Fruit fly (Drosophila melanogaster) whole organism, embryonic: ENCODE measurements around the gene CG7381.

Experiments used
- Bteb2 ChIP-seq: fragments of 200-800 bp; sonication (Bioruptor generic); optimal IDR thresholded peaks from 2 replicates; lab custom pipeline; 2016; ENCODE audit warnings: missing biosample characterization, missing genetic modification characterization
- CG10321 ChIP-seq: fragments of 200-800 bp; sonication (Bioruptor generic); IDR thresholded peaks from 2 replicates; pipeline ENCODE4 v1.3.6; 2022; ENCODE audit warnings: missing biosample characterization, missing genetic modification characterization
- CG10565 ChIP-seq: fragments of 200-800 bp; sonication (Bioruptor generic); optimal IDR thresholded peaks from 3 replicates; lab custom pipeline; 2016; ENCODE audit warnings: missing biosample characterization, mild to moderate bottlenecking, missing genetic modification characterization
- CG10979 ChIP-seq: fragments of 200-800 bp; sonication (Bioruptor generic); optimal IDR thresholded peaks from 2 replicates; lab custom pipeline; 2018; ENCODE audit warnings: missing biosample characterization, mild to moderate bottlenecking, missing genetic modification characterization, moderate library complexity
- CG11398 ChIP-seq: fragments of 200-800 bp; sonication (Bioruptor generic); optimal IDR thresholded peaks from 2 replicates; lab custom pipeline; 2016; ENCODE audit warnings: missing biosample characterization, missing genetic modification characterization
- CG13296 ChIP-seq: fragments of 200-800 bp; sonication (Bioruptor generic); optimal IDR thresholded peaks from 3 replicates; lab custom pipeline; 2018; ENCODE audit warnings: missing biosample characterization, mild to moderate bottlenecking, missing genetic modification characterization
- CG13775 ChIP-seq: fragments of 200-800 bp; sonication (Bioruptor generic); optimal IDR thresholded peaks from 3 replicates; lab custom pipeline; 2017; ENCODE audit warnings: missing biosample characterization, mild to moderate bottlenecking, missing genetic modification characterization
- CG15073 ChIP-seq: fragments of 200-800 bp; sonication (Bioruptor generic); optimal IDR thresholded peaks from 2 replicates; lab custom pipeline; 2016; ENCODE audit warnings: missing biosample characterization, missing genetic modification characterization
- CG17912 ChIP-seq: fragments of 200-800 bp; sonication (Bioruptor generic); optimal IDR thresholded peaks from 2 replicates; lab custom pipeline; 2018; ENCODE audit warnings: missing biosample characterization, mild to moderate bottlenecking, missing genetic modification characterization
- CG18262 ChIP-seq: fragments of 200-800 bp; optimal IDR thresholded peaks from 3 replicates; lab custom pipeline; 2019; ENCODE audit warnings: missing biosample characterization, mild to moderate bottlenecking, missing genetic modification characterization, moderate library complexity
- CG2116 ChIP-seq: fragments of 200-800 bp; sonication (Bioruptor generic); optimal IDR thresholded peaks from 3 replicates; lab custom pipeline; 2018; ENCODE audit warnings: missing biosample characterization, mild to moderate bottlenecking, missing genetic modification characterization
- CG2199 ChIP-seq: fragments of 200-800 bp; sonication (Bioruptor generic); IDR thresholded peaks from 3 replicates; pipeline ENCODE4 v1.3.6; 2022; ENCODE audit warnings: missing biosample characterization, missing genetic modification characterization
- CG2889 ChIP-seq: fragments of 200-800 bp; sonication (Bioruptor generic); IDR thresholded peaks from 3 replicates; pipeline ENCODE4 v1.3.6; 2022; ENCODE audit warnings: missing biosample characterization, missing genetic modification characterization
- CG4282 ChIP-seq: fragments of 200-800 bp; sonication (Bioruptor generic); optimal IDR thresholded peaks from 2 replicates; lab custom pipeline; 2016; ENCODE audit warnings: missing biosample characterization, missing genetic modification characterization
- CG43689 ChIP-seq: fragments of 200-800 bp; sonication (Bioruptor generic); IDR thresholded peaks from 2 replicates; pipeline ENCODE4 v1.3.6; 2022; ENCODE audit warnings: missing biosample characterization, missing genetic modification characterization
- CG4424 ChIP-seq: fragments of 200-800 bp; sonication (Bioruptor generic); optimal IDR thresholded peaks from 3 replicates; lab custom pipeline; 2016; ENCODE audit warnings: missing biosample characterization, missing genetic modification characterization
- CG4707 ChIP-seq: fragments of 200-800 bp; sonication (Bioruptor generic); optimal IDR thresholded peaks from 2 replicates; lab custom pipeline; 2018; ENCODE audit warnings: missing biosample characterization, mild to moderate bottlenecking, missing genetic modification characterization, moderate library complexity
- CG5245 ChIP-seq: fragments of 200-800 bp; sonication (Bioruptor generic); optimal IDR thresholded peaks from 3 replicates; lab custom pipeline; 2016; ENCODE audit warnings: missing biosample characterization, missing genetic modification characterization
- CG6254 ChIP-seq: fragments of 200-800 bp; sonication (Bioruptor generic); optimal IDR thresholded peaks from 3 replicates; lab custom pipeline; 2017; ENCODE audit warnings: mild to moderate bottlenecking, missing biosample characterization, missing genetic modification reagents, missing genetic modification characterization
- CG6654 ChIP-seq: fragments of 200-800 bp; sonication (Bioruptor generic); optimal IDR thresholded peaks from 2 replicates; lab custom pipeline; 2017; ENCODE audit warnings: missing biosample characterization, mild to moderate bottlenecking, missing genetic modification characterization
- CG6791 ChIP-seq: fragments of 200-800 bp; sonication (Bioruptor generic); IDR thresholded peaks from 3 replicates; pipeline ENCODE4 v1.3.6; 2022; ENCODE audit warnings: missing biosample characterization, missing genetic modification characterization; ENCODE audit not compliant: partially characterized antibody
- CG7556 ChIP-seq: fragments of 200-800 bp; sonication (Bioruptor generic); optimal IDR thresholded peaks from 2 replicates; lab custom pipeline; 2017; ENCODE audit warnings: missing biosample characterization, mild to moderate bottlenecking, missing genetic modification characterization
- CG9609 ChIP-seq: fragments of 200-800 bp; sonication (Bioruptor generic); optimal IDR thresholded peaks from 3 replicates; lab custom pipeline; 2016; ENCODE audit warnings: missing biosample characterization, missing genetic modification characterization
- CG9727 ChIP-seq: fragments of 200-800 bp; sonication (Bioruptor generic); optimal IDR thresholded peaks from 3 replicates; lab custom pipeline; 2017; ENCODE audit warnings: missing biosample characterization, mild to moderate bottlenecking, missing genetic modification characterization
- Fer1 ChIP-seq: fragments of 200-800 bp; sonication (Bioruptor generic); optimal IDR thresholded peaks from 2 replicates; lab custom pipeline; 2017; ENCODE audit warnings: missing biosample characterization, mild to moderate bottlenecking, missing genetic modification characterization
- Fer2 ChIP-seq: fragments of 200-800 bp; sonication (Bioruptor generic); optimal IDR thresholded peaks from 2 replicates; lab custom pipeline; 2018; ENCODE audit warnings: missing biosample characterization, mild to moderate bottlenecking, missing genetic modification characterization, moderate library complexity
- HmgZ ChIP-seq: fragments of 200-800 bp; sonication (Bioruptor generic); optimal IDR thresholded peaks from 2 replicates; lab custom pipeline; 2018; ENCODE audit warnings: missing biosample characterization, mild to moderate bottlenecking, missing genetic modification characterization
- Lpt ChIP-seq: fragments of >200 bp; optimal IDR thresholded peaks from 2 replicates; lab custom pipeline; 2018; ENCODE audit warnings: missing biosample characterization, missing genetic modification characterization
- Mes4 ChIP-seq: fragments of 200-800 bp; sonication (Bioruptor generic); optimal IDR thresholded peaks from 2 replicates; lab custom pipeline; 2016; ENCODE audit warnings: missing biosample characterization, missing genetic modification characterization
- Pdp1 ChIP-seq, 2 experiments: fragments of 200-800 bp; sonication (Bioruptor generic); optimal IDR thresholded peaks; 3 replicates each; lab custom pipeline; 2016; ENCODE audit warnings: missing biosample characterization in 2 of 2, missing genetic modification characterization in 2 of 2, mild to moderate bottlenecking in 1 of 2, moderate library complexity in 1 of 2
- Side ChIP-seq: fragments of 200-800 bp; sonication (Bioruptor generic); optimal IDR thresholded peaks from 2 replicates; lab custom pipeline; 2016; ENCODE audit warnings: missing biosample characterization, missing genetic modification characterization
- ato ChIP-seq: fragments of 200-800 bp; sonication (Bioruptor generic); IDR thresholded peaks from 2 replicates; pipeline ENCODE4 v1.3.6; 2022; ENCODE audit warnings: missing biosample characterization, missing genetic modification characterization; ENCODE audit not compliant: partially characterized antibody
- bcd ChIP-seq: fragments of 200-800 bp; sonication (Bioruptor generic); optimal IDR thresholded peaks from 2 replicates; lab custom pipeline; 2017; ENCODE audit warnings: missing biosample characterization, mild to moderate bottlenecking, missing genetic modification characterization
- cad ChIP-seq: fragments of >200 bp; optimal IDR thresholded peaks from 2 replicates; lab custom pipeline; 2017; ENCODE audit warnings: missing biosample characterization, missing genetic modification characterization
- cg ChIP-seq: fragments of 200-800 bp; sonication (Bioruptor generic); optimal IDR thresholded peaks from 3 replicates; lab custom pipeline; 2019; ENCODE audit warnings: missing biosample characterization, mild to moderate bottlenecking, missing genetic modification characterization, moderate library complexity
- corto ChIP-seq: fragments of 200-800 bp; sonication (Bioruptor generic); optimal IDR thresholded peaks from 2 replicates; lab custom pipeline; 2016; ENCODE audit warnings: missing biosample characterization, mild to moderate bottlenecking, missing genetic modification characterization, moderate library complexity
- dpn ChIP-seq, 2 experiments: fragments of 200-800 bp; sonication (Bioruptor generic); optimal IDR thresholded peaks; 3 replicates each; lab custom pipeline; 2016; ENCODE audit warnings: missing biosample characterization in 2 of 2, missing genetic modification characterization in 2 of 2
- eve ChIP-seq, 2 experiments: fragments of >200 bp; optimal IDR thresholded peaks; 2 replicates each; lab custom pipeline; 2017; ENCODE audit warnings: missing biosample characterization in 2 of 2, missing genetic modification characterization in 2 of 2
- fd102C ChIP-seq: fragments of 200-800 bp; sonication (Bioruptor generic); optimal IDR thresholded peaks from 2 replicates; lab custom pipeline; 2018; ENCODE audit warnings: missing biosample characterization, mild to moderate bottlenecking, missing genetic modification characterization, moderate library complexity
- ftz-f1 ChIP-seq: fragments of 200-800 bp; sonication (Bioruptor generic); optimal IDR thresholded peaks from 2 replicates; lab custom pipeline; 2016; ENCODE audit warnings: missing biosample characterization, missing genetic modification characterization
- kah ChIP-seq: fragments of 200-800 bp; sonication (Bioruptor generic); optimal IDR thresholded peaks from 2 replicates; lab custom pipeline; 2018; ENCODE audit warnings: missing biosample characterization, mild to moderate bottlenecking, missing genetic modification characterization
- lab ChIP-seq: fragments of 200-800 bp; sonication (Bioruptor generic); optimal IDR thresholded peaks from 3 replicates; lab custom pipeline; 2017; ENCODE audit warnings: missing biosample characterization, missing genetic modification characterization, mild to moderate bottlenecking, moderate library complexity, missing genetic modification reagents
- lov ChIP-seq, 2 experiments: fragments of 200-800 bp in 1 of 2; fragments of >200 bp in 1 of 2; sonication (Bioruptor generic) in 1 of 2; IDR thresholded peaks in 1 of 2; optimal IDR thresholded peaks in 1 of 2; 2 replicates in 1 of 2; 3 replicates in 1 of 2; pipeline versions ENCODE4 v1.3.6 to Lab custom; 2017 to 2022; ENCODE audit warnings: missing biosample characterization in 1 of 2, missing genetic modification characterization in 1 of 2
- mirr ChIP-seq: fragments of 200-800 bp; sonication (Bioruptor generic); optimal IDR thresholded peaks from 3 replicates; lab custom pipeline; 2018; ENCODE audit warnings: missing biosample characterization, mild to moderate bottlenecking, missing genetic modification characterization
- nerfin-1 ChIP-seq: fragments of 200-800 bp; sonication (Bioruptor generic); optimal IDR thresholded peaks from 3 replicates; lab custom pipeline; 2019; ENCODE audit warnings: missing biosample characterization, mild to moderate bottlenecking, missing genetic modification characterization, moderate library complexity
- oc ChIP-seq: fragments of 200-800 bp; sonication (Bioruptor generic); optimal IDR thresholded peaks from 2 replicates; lab custom pipeline; 2018; ENCODE audit warnings: missing biosample characterization, mild to moderate bottlenecking, missing genetic modification characterization, moderate library complexity
- pfk ChIP-seq: fragments of 200-800 bp; sonication (Bioruptor generic); optimal IDR thresholded peaks from 2 replicates; lab custom pipeline; 2018; ENCODE audit warnings: missing biosample characterization, mild to moderate bottlenecking, missing genetic modification characterization, moderate library complexity
- pho ChIP-seq: fragments of 200-800 bp; sonication (Bioruptor generic); optimal IDR thresholded peaks from 2 replicates; lab custom pipeline; 2016; ENCODE audit warnings: missing biosample characterization, missing genetic modification characterization
- sisA ChIP-seq: fragments of 200-800 bp; sonication (Bioruptor generic); IDR thresholded peaks from 2 replicates; pipeline ENCODE4 v1.3.6; 2022; ENCODE audit warnings: missing biosample characterization, missing genetic modification characterization
- ttk ChIP-seq: fragments of 200-800 bp; sonication (Bioruptor generic); IDR thresholded peaks from 2 replicates; pipeline ENCODE4 v2.1.2; 2022; ENCODE audit warnings: missing biosample characterization, missing genetic modification characterization

Gene CG7381

DNA sequence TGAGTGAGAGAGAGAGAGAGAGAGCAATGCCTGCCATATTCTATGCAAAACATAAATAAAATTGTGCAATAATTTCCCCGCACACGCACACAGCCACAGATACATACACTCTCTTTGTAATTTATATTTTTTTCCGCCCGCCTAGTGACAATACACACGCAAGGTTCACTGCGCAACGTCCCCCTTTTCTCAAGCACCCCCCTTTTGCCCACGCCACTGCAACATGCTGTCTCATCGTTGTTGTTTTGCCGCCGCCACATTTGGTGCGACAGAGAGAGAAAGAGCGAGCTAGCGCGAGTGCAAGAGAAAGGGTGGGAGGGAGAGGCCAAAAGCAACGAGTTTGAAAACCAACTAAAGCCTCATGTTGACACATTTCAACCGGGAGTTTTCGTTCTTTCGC lies 35.1 kb upstream of the CG7381 start (continued):
- TF ChIP-seq cg (peak; percentile 77), HmgZ (no peak), CG43689 (GFP tag; lab: Robert Waterston, UW) (peak; percentile 50; the same call in 1 of the 2 replicates), eve (GFP tag; optimal IDR thresholded peaks at IDR 0.05; lab: Kevin White, UChicago) (no peak), nerfin-1 (tag; lab: Kevin White, UChicago) (peak; percentile 39), CG6791 (GFP tag; lab: Robert Waterston, UW) (0 out of 3 replicates have a peak, but pooled peaks have one; percentile 11), CG15073 (GFP tag; lab: Kevin White, UChicago) (no peak), CG6254 (GFP tag; lab: Kevin White, UChicago) (no peak), CG13296 (GFP tag; lab: Kevin White, UChicago) (peak; percentile 30), corto (GFP tag; lab: Kevin White, UChicago) (no peak), CG10321 (GFP tag; lab: Robert Waterston, UW) (peak; percentile 75), CG2116 (GFP tag; lab: Kevin White, UChicago) (no peak), dpn (GFP tag; optimal IDR thresholded peaks at IDR 0.05; lab: Kevin White, UChicago) (peak; percentile 73 to 75), lab (GFP tag; lab: Kevin White, UChicago) (peak; percentile 77), CG2889 (GFP tag; lab: Robert Waterston, UW) (peak; percentile 51; the same call in 1 of the 3 replicates), CG5245 (GFP tag; lab: Kevin White, UChicago) (peak; percentile 29), CG2199 (GFP tag; lab: Robert Waterston, UW) (peak; percentile 76; the same call in 1 of the 3 replicates), CG18262 (peak; percentile 40), sisA (GFP tag; lab: Robert Waterston, UW) (peak; percentile 74), Side (peak; percentile 55), pho (peak; percentile 70), CG6654 (GFP tag; lab: Kevin White, UChicago) (no peak), Mes4 (GFP tag; lab: Kevin White, UChicago) (peak; percentile 50), Fer1 (GFP tag; lab: Kevin White, UChicago) (peak; percentile 50), Pdp1 (GFP tag; optimal IDR thresholded peaks at IDR 0.05; lab: Kevin White, UChicago) (peak; percentile 51 to 79), Fer2 (tag; lab: Kevin White, UChicago) (no peak), cad (GFP tag; lab: Kevin White, UChicago) (no peak), mirr (peak; percentile 3), CG4707 (peak; percentile 43), oc (peak; percentile 58), CG4282 (GFP tag; lab: Kevin White, UChicago) (peak; percentile 51), bcd (GFP tag; lab: Kevin White, UChicago) (peak; percentile 63), CG11398 (no peak), pfk (peak; percentile 1), ato (GFP tag; lab: Robert Waterston, UW) (no peak), CG13775 (GFP tag; lab: Kevin White, UChicago) (peak; percentile 41), CG9609 (GFP tag; lab: Kevin White, UChicago) (peak; percentile 49), fd102C (GFP tag; lab: Kevin White, UChicago) (no peak), Bteb2 (GFP tag; lab: Kevin White, UChicago) (no peak), CG7556 (peak; percentile 19), CG10565 (GFP tag; lab: Kevin White, UChicago) (no peak), CG10979 (tag; lab: Kevin White, UChicago) (peak; percentile 47), kah (no peak), CG4424 (GFP tag; lab: Kevin White, UChicago) (peak; percentile 18), Lpt (GFP tag; lab: Kevin White, UChicago) (no peak), ttk (GFP tag; lab: Robert Waterston, UW) (peak; percentile 61; the same call in 1 of the 2 replicates), ftz-f1 (GFP tag; lab: Kevin White, UChicago) (peak; percentile 48), lov (optimal IDR thresholded peaks at IDR 0.05; lab: Kevin White, UChicago) (no peak), lov (GFP tag; IDR thresholded peaks at IDR 0.05; lab: Robert Waterston, UW) (0 out of 3 replicates have a peak, but pooled peaks have one; percentile 57), CG9727 (peak; percentile 44), CG17912 (GFP tag; lab: Kevin White, UChicago) (no peak)
